Worm (Caenorhabditis elegans): Measurements from ENCODE around the gene F07F6.8.

F07F6.8 gene

DNA sequence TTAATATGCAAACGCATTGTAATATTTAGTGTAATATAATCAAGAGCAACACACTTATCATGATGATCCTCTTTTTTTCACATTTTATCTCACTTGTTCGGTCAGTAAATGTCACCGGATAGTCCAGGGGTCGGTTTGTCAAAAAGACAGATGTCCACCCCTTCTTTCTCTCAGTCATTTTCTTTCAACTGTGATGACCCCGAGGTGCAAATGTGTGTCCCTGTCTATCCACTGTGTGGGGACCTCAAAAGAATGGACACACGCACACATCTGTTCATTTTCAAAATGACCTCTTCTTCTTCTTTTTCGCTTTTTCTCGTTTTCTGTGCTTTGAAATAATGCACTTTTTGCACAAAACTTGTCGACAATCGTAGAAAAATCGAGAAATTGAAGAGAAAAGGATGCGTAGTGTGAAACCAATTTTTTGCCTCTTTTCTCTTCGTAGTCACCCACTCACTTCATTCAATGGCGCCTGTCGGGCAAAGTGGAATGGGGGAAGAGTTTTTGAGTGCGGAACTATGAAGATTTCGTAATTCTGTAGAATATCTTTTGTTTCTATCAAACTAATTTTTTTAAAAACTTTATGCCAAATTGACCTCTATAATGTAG lies 38.3 kb upstream of the F07F6.8 start (continued):
- no peak for TF ChIP-seq nhr-111 (GFP tag; optimal IDR thresholded peaks at IDR 0.05)
- TF ChIP-seq lim-7 (GFP tag; IDR thresholded peaks at IDR 0.05) = no peak
- TF ChIP-seq dmd-9 (GFP tag; IDR thresholded peaks at IDR 0.05) = no peak
- TF ChIP-seq lin-39 (tag; optimal IDR thresholded peaks at IDR 0.05) = no peak
- TF ChIP-seq cey-2 (tag; optimal IDR thresholded peaks at IDR 0.05; ENCODE audit: borderline replicate concordance, insufficient read depth) = no peak
- no peak for TF ChIP-seq snpc-4 (tag; optimal IDR thresholded peaks at IDR 0.05)
- no peak for TF ChIP-seq Y105C5A.15 (GFP tag; IDR thresholded peaks at IDR 0.05)
- TF ChIP-seq skn-1 (tag; optimal IDR thresholded peaks at IDR 0.05) = no peak
- TF ChIP-seq nhr-41 (GFP tag; IDR thresholded peaks at IDR 0.05) = no peak
- TF ChIP-seq saeg-2 (GFP tag; IDR thresholded peaks at IDR 0.05) = no peak
- TF ChIP-seq T20F7.1 (GFP tag; optimal IDR thresholded peaks at IDR 0.05) = no peak
- 0 out of 2 replicates have a peak, but pooled peaks have one; percentile 32 for TF ChIP-seq hmg-1.1 (GFP tag; IDR thresholded peaks at IDR 0.05)
- TF ChIP-seq fos-1 (tag; optimal IDR thresholded peaks at IDR 0.05) = no peak
- TF ChIP-seq rbr-2 (tag; optimal IDR thresholded peaks at IDR 0.05) = no peak
- TF ChIP-seq set-16 (GFP tag; IDR thresholded peaks at IDR 0.05) = no peak
- no peak for TF ChIP-seq vab-7 (GFP tag; IDR thresholded peaks at IDR 0.05)
- TF ChIP-seq T26A8.4 (GFP tag; IDR thresholded peaks at IDR 0.05) = no peak
- no peak for TF ChIP-seq lin-29 (GFP tag; IDR thresholded peaks at IDR 0.05)
- TF ChIP-seq dve-1 (tag; optimal IDR thresholded peaks at IDR 0.05; ENCODE audit: insufficient read depth) = no peak
- no peak for TF ChIP-seq spr-3 (GFP tag; optimal IDR thresholded peaks at IDR 0.05)
- no peak for TF ChIP-seq snpc-1.2 (GFP tag; IDR thresholded peaks at IDR 0.05)
- no peak for TF ChIP-seq attf-4 (tag; optimal IDR thresholded peaks at IDR 0.05)
- TF ChIP-seq pha-4 (GFP tag; IDR thresholded peaks at IDR 0.05) = no peak
- TF ChIP-seq pha-4 (tag; optimal IDR thresholded peaks at IDR 0.05) = no peak
- no peak for TF ChIP-seq ztf-11 (tag; optimal IDR thresholded peaks at IDR 0.05)
- peak; percentile 40 for TF ChIP-seq hlh-11 (tag; optimal IDR thresholded peaks at IDR 0.05)
- no peak for TF ChIP-seq zfp-3 (GFP tag; conservative IDR thresholded peaks at IDR 0.05)
- no peak for TF ChIP-seq ZK546.5 (tag; optimal IDR thresholded peaks at IDR 0.05)
- peak; percentile 13 for TF ChIP-seq mep-1 (tag; optimal IDR thresholded peaks at IDR 0.05)
- no peak for TF ChIP-seq F37D6.2 (tag; optimal IDR thresholded peaks at IDR 0.05)
- no peak for TF ChIP-seq ceh-20 (GFP tag; IDR thresholded peaks at IDR 0.05)
- no peak for TF ChIP-seq daf-12 (tag; optimal IDR thresholded peaks at IDR 0.05)
- TF ChIP-seq ces-1 (GFP tag; optimal IDR thresholded peaks at IDR 0.05) = no peak
- no peak for TF ChIP-seq ctbp-1 (GFP tag; IDR thresholded peaks at IDR 0.05)

DNA sequence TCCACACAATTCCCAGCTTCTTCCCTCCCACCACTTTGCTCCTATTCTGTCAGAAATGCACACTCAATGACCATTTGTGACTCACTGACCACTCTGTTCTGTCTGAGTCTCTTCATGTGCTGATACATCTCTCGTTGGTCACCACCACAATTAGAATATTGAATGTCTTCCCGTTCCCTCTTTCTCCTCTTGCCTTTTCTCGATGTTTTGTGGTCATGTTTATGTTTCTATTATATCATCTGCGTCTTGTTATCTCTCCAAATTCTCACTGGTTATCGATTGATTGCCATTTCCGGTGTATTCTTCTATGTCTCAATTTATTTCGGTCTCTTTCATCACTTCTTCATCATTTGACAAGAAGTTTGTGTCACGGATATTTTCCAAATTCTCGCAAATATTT lies 35.4 kb upstream of the F07F6.8 start:
- TF ChIP-seq pha-4 (GFP tag; IDR thresholded peaks at IDR 0.05) (no peak), pha-4 (tag; optimal IDR thresholded peaks at IDR 0.05) (peak; percentile 20), lin-38 (GFP tag; IDR thresholded peaks at IDR 0.05) (no peak), vab-7 (GFP tag; IDR thresholded peaks at IDR 0.05) (no peak), hlh-11 (tag; optimal IDR thresholded peaks at IDR 0.05) (peak; percentile 64), tag-97 (GFP tag; IDR thresholded peaks at IDR 0.05) (no peak), dmd-8 (GFP tag; IDR thresholded peaks at IDR 0.05) (no peak), lim-7 (GFP tag; IDR thresholded peaks at IDR 0.05) (no peak), F10B5.3 (tag; optimal IDR thresholded peaks at IDR 0.05) (no peak), dve-1 (tag; optimal IDR thresholded peaks at IDR 0.05; ENCODE audit: insufficient read depth) (peak; percentile 38), mxl-3 (GFP tag; optimal IDR thresholded peaks at IDR 0.05) (no peak), F37D6.2 (tag; optimal IDR thresholded peaks at IDR 0.05) (no peak), daf-16 (GFP tag; optimal IDR thresholded peaks at IDR 0.05) (no peak), daf-16 (tag; optimal IDR thresholded peaks at IDR 0.05) (peak; percentile 58), mep-1 (tag; optimal IDR thresholded peaks at IDR 0.05) (peak; percentile 29), cey-2 (tag; optimal IDR thresholded peaks at IDR 0.05; ENCODE audit: borderline replicate concordance, insufficient read depth) (no peak), ama-1 (optimal IDR thresholded peaks at IDR 0.05) (no peak), unc-62 (GFP tag; optimal IDR thresholded peaks at IDR 0.05 in 1 of 2) (peak in 1 of 2 experiments; percentile 75), unc-62 (tag; optimal IDR thresholded peaks at IDR 0.05) (no peak), hlh-30 (tag; optimal IDR thresholded peaks at IDR 0.05; ENCODE audit: insufficient read depth) (peak; percentile 14), nhr-28 (tag; optimal IDR thresholded peaks at IDR 0.05) (peak; percentile 33), mes-2 (tag; optimal IDR thresholded peaks at IDR 0.05; ENCODE audit: poor library complexity, severe bottlenecking) (peak; percentile 45), aha-1 (tag) (peak; percentile 6), hmg-1.1 (GFP tag; IDR thresholded peaks at IDR 0.05) (peak; percentile 30; the same call in 1 of the 2 replicates), dmd-6 (GFP tag; IDR thresholded peaks at IDR 0.05) (no peak), spr-3 (GFP tag; optimal IDR thresholded peaks at IDR 0.05) (no peak)
